Worm (Caenorhabditis elegans): ENCODE data around the gene F39G3.5.
A peak's percentile ranks its signal among the peaks of the same experiment; 100 is the strongest.

Gene F39G3.5

ce11 chrV:4700189-4700588, 22.2 kb upstream of the F39G3.5 start, which contains the start of gene ZC266.1:
ZC266.1 (minus strand) TSS chrV:4700289.
- TF ChIP-seq lin-13 (GFP tag; optimal IDR thresholded peaks at IDR 0.05) = no peak
- TF ChIP-seq pha-4 (GFP tag; IDR thresholded peaks at IDR 0.05) = no peak
- no peak for TF ChIP-seq pha-4 (tag; optimal IDR thresholded peaks at IDR 0.05)
- TF ChIP-seq nhr-102 (tag; optimal IDR thresholded peaks at IDR 0.05) = no peak
- TF ChIP-seq lin-15B (tag; optimal IDR thresholded peaks at IDR 0.05) = no peak
- no peak for TF ChIP-seq nhr-76 (tag; optimal IDR thresholded peaks at IDR 0.05)
- TF ChIP-seq ceh-62 (tag; optimal IDR thresholded peaks at IDR 0.05) = no peak
- TF ChIP-seq hif-1 (tag; optimal IDR thresholded peaks at IDR 0.05) = no peak
- TF ChIP-seq madf-5 (GFP tag; IDR thresholded peaks at IDR 0.05) = no peak
- no peak for TF ChIP-seq egl-27 (tag; optimal IDR thresholded peaks at IDR 0.05)
- TF ChIP-seq lin-1 (GFP tag; IDR thresholded peaks at IDR 0.05) = no peak
- no peak for TF ChIP-seq dmd-6 (GFP tag; IDR thresholded peaks at IDR 0.05)
- TF ChIP-seq set-16 (GFP tag; IDR thresholded peaks at IDR 0.05) = no peak
- TF ChIP-seq zfp-2 (tag; optimal IDR thresholded peaks at IDR 0.05) = no peak
- TF ChIP-seq nhr-25 (tag; optimal IDR thresholded peaks at IDR 0.05; ENCODE audit: borderline replicate concordance, insufficient read depth) = no peak
- no peak for TF ChIP-seq daf-16 (GFP tag; optimal IDR thresholded peaks at IDR 0.05)
- TF ChIP-seq daf-16 (tag; optimal IDR thresholded peaks at IDR 0.05) = no peak
- TF ChIP-seq lin-39 (tag; optimal IDR thresholded peaks at IDR 0.05) = no peak
- no peak for TF ChIP-seq lir-3 (tag; optimal IDR thresholded peaks at IDR 0.05)
- TF ChIP-seq zag-1 (tag; optimal IDR thresholded peaks at IDR 0.05) = no peak

ce11 chrV:4707646-4708045, 14.8 kb upstream of the F39G3.5 start:
- TF ChIP-seq F44E2.7 (GFP tag; IDR thresholded peaks at IDR 0.05) (no peak), lin-38 (GFP tag; IDR thresholded peaks at IDR 0.05) (no peak), rbr-2 (tag; optimal IDR thresholded peaks at IDR 0.05) (no peak), zfp-3 (GFP tag; conservative IDR thresholded peaks at IDR 0.05) (no peak), php-3 (GFP tag; IDR thresholded peaks at IDR 0.05) (no peak), dmd-8 (GFP tag; IDR thresholded peaks at IDR 0.05) (no peak), lin-39 (tag; optimal IDR thresholded peaks at IDR 0.05) (no peak)

ce11 chrV:4710464-4710863, 11.9 kb upstream of the F39G3.5 start, which contains the start of gene oac-24:
oac-24 (plus strand) TSS chrV:4710764.
- TF ChIP-seq ama-1 (optimal IDR thresholded peaks at IDR 0.05) = no peak
- no peak for TF ChIP-seq hlh-30 (tag; optimal IDR thresholded peaks at IDR 0.05; ENCODE audit: insufficient read depth)
- TF ChIP-seq F26F4.8 (GFP tag; conservative IDR thresholded peaks at IDR 0.05) = no peak
- TF ChIP-seq lsy-2 (tag; optimal IDR thresholded peaks at IDR 0.05) = no peak
- TF ChIP-seq tra-1 (GFP tag; IDR thresholded peaks at IDR 0.05) = no peak
- no peak for TF ChIP-seq tag-97 (GFP tag; IDR thresholded peaks at IDR 0.05)
- no peak for TF ChIP-seq duxl-1 (tag; optimal IDR thresholded peaks at IDR 0.05; ENCODE audit: poor library complexity)

- peak; percentile 56 for TF ChIP-seq pqm-1 (tag; optimal IDR thresholded peaks at IDR 0.05)
- TF ChIP-seq mxl-3 (GFP tag; optimal IDR thresholded peaks at IDR 0.05) = peak; percentile 30
- TF ChIP-seq nhr-48 (tag; optimal IDR thresholded peaks at IDR 0.05) = no peak
- peak; percentile 50 for TF ChIP-seq dmd-6 (GFP tag; IDR thresholded peaks at IDR 0.05)
- TF ChIP-seq nhr-237 (tag; optimal IDR thresholded peaks at IDR 0.05) = no peak
- peak in 1 of 2 experiments; percentile 29 for TF ChIP-seq mdl-1 (tag; optimal IDR thresholded peaks at IDR 0.05)
- TF ChIP-seq egl-43 (GFP tag; IDR thresholded peaks at IDR 0.05) = no peak
- TF ChIP-seq nhr-42 (GFP tag; IDR thresholded peaks at IDR 0.05) = no peak
- TF ChIP-seq nhr-28 (tag; optimal IDR thresholded peaks at IDR 0.05) = peak; percentile 92
- TF ChIP-seq ctbp-1 (GFP tag; IDR thresholded peaks at IDR 0.05) = no peak
- TF ChIP-seq unc-39 (tag; optimal IDR thresholded peaks at IDR 0.05) = no peak
- no peak for TF ChIP-seq daf-19 (GFP tag; conservative IDR thresholded peaks at IDR 0.05)
- no peak for TF ChIP-seq daf-16 (GFP tag; optimal IDR thresholded peaks at IDR 0.05)
- peak; percentile 35 for TF ChIP-seq daf-16 (tag; optimal IDR thresholded peaks at IDR 0.05)
- TF ChIP-seq F44E2.7 (GFP tag; IDR thresholded peaks at IDR 0.05) = no peak
- peak; percentile 75 for TF ChIP-seq dve-1 (tag; optimal IDR thresholded peaks at IDR 0.05; ENCODE audit: insufficient read depth)
- TF ChIP-seq aha-1 (tag) = peak; percentile 61
Observed at ce11 chrV:4719965-4720364, 2.4 kb upstream of the F39G3.5 start, which contains the start of gene prx-6. prx-6 (minus strand) TSS chrV:4720093.

All from whole organism, L4 larva.